Worm (Caenorhabditis elegans) whole organism, late embryonic: Measurements from ENCODE around the gene nhr-249.

ENCODE experiments used
- C08G9.2 ChIP-seq: sonication (generic microtip); optimal IDR thresholded peaks from 2 replicates; lab custom pipeline; 2016; ENCODE audit warnings: mild to moderate bottlenecking, missing genetic modification characterization, moderate library complexity, missing compliant biosample characterization
- T23F11.4 ChIP-seq: fragments of 200-800 bp; sonication (Bioruptor generic); optimal IDR thresholded peaks from 2 replicates; lab custom pipeline; 2018; ENCODE audit warnings: mild to moderate bottlenecking, missing genetic modification characterization, missing compliant biosample characterization
- ama-1 ChIP-seq: fragments of 150-350 bp; optimal IDR thresholded peaks from 2 replicates; lab custom pipeline; 2014
- ceh-14 ChIP-seq: sonication (generic microtip); optimal IDR thresholded peaks from 2 replicates; lab custom pipeline; 2016; ENCODE audit warnings: missing genotype, missing genetic modification characterization, missing compliant biosample characterization
- ceh-18 ChIP-seq: sonication (generic microtip); optimal IDR thresholded peaks from 2 replicates; lab custom pipeline; 2016; ENCODE audit warnings: missing genetic modification characterization, missing compliant biosample characterization
- ceh-2 ChIP-seq: sonication (generic microtip); optimal IDR thresholded peaks from 2 replicates; lab custom pipeline; 2016; ENCODE audit warnings: missing genotype, missing genetic modification characterization, missing compliant biosample characterization
- ceh-22 ChIP-seq: sonication (generic microtip); optimal IDR thresholded peaks from 2 replicates; lab custom pipeline; 2017; ENCODE audit warnings: missing biosample characterization, missing genetic modification characterization
- ceh-31 ChIP-seq: sonication (generic microtip); optimal IDR thresholded peaks from 2 replicates; lab custom pipeline; 2016; ENCODE audit warnings: missing genetic modification characterization, missing compliant biosample characterization
- ceh-45 ChIP-seq: fragments of 200-800 bp; sonication (Bioruptor generic); IDR thresholded peaks from 2 replicates; pipeline ENCODE4 v1.3.6; 2022; ENCODE audit warnings: missing genetic modification reagents, missing genetic modification characterization, missing compliant biosample characterization
- ceh-48 ChIP-seq: sonication (generic microtip); optimal IDR thresholded peaks from 2 replicates; lab custom pipeline; 2016; ENCODE audit warnings: missing genetic modification characterization, inconsistent platforms, missing compliant biosample characterization
- ceh-9 ChIP-seq: sonication (generic microtip); optimal IDR thresholded peaks from 2 replicates; lab custom pipeline; 2016; ENCODE audit warnings: mild to moderate bottlenecking, missing genetic modification characterization, inconsistent platforms, missing compliant biosample characterization
- che-1 ChIP-seq: sonication (generic microtip); optimal IDR thresholded peaks from 2 replicates; lab custom pipeline; 2016; ENCODE audit warnings: mild to moderate bottlenecking, missing genetic modification characterization, missing compliant biosample characterization
- dmd-4 ChIP-seq: sonication (generic microtip); optimal IDR thresholded peaks from 2 replicates; lab custom pipeline; 2016; ENCODE audit warnings: borderline replicate concordance, missing genetic modification characterization, missing compliant biosample characterization
- elt-2 ChIP-seq: sonication (generic microtip); optimal IDR thresholded peaks from 2 replicates; lab custom pipeline; 2016; ENCODE audit warnings: missing genetic modification reagents, missing genetic modification characterization, missing compliant biosample characterization
- ets-4 ChIP-seq: sonication (generic microtip); optimal IDR thresholded peaks from 2 replicates; lab custom pipeline; 2016; ENCODE audit warnings: missing genetic modification characterization, missing compliant biosample characterization
- eyg-1 ChIP-seq: sonication (generic microtip); optimal IDR thresholded peaks from 2 replicates; lab custom pipeline; 2016; ENCODE audit warnings: missing genotype, missing genetic modification characterization, missing compliant biosample characterization
- fax-1 ChIP-seq: sonication (generic microtip); optimal IDR thresholded peaks from 2 replicates; lab custom pipeline; 2016; ENCODE audit warnings: missing genotype, missing genetic modification characterization, missing compliant biosample characterization
- hlh-13 ChIP-seq: fragments of 200-800 bp; sonication (Bioruptor generic); optimal IDR thresholded peaks from 2 replicates; lab custom pipeline; 2018; ENCODE audit warnings: mild to moderate bottlenecking, missing genetic modification characterization, missing compliant biosample characterization
- hlh-15 ChIP-seq: sonication (generic microtip); optimal IDR thresholded peaks from 2 replicates; lab custom pipeline; 2016; ENCODE audit warnings: missing genetic modification characterization, missing compliant biosample characterization
- hlh-30 ChIP-seq: sonication (generic microtip); optimal IDR thresholded peaks from 2 replicates; lab custom pipeline; 2017; ENCODE audit warnings: antibody characterized with exemption, missing genetic modification characterization, missing compliant biosample characterization; ENCODE audit not compliant: insufficient read depth
- hlh-6 ChIP-seq: sonication (generic microtip); optimal IDR thresholded peaks from 2 replicates; lab custom pipeline; 2016; ENCODE audit warnings: missing genotype, missing genetic modification characterization, missing compliant biosample characterization
- hlh-8 ChIP-seq: sonication (generic microtip); optimal IDR thresholded peaks from 2 replicates; lab custom pipeline; 2016; ENCODE audit warnings: missing genotype, missing genetic modification characterization, missing compliant biosample characterization
- madf-2 ChIP-seq: sonication (generic microtip); optimal IDR thresholded peaks from 2 replicates; lab custom pipeline; 2017; ENCODE audit warnings: missing genetic modification characterization, missing compliant biosample characterization
- nfya-1 ChIP-seq: sonication (generic microtip); optimal IDR thresholded peaks from 2 replicates; lab custom pipeline; 2017; ENCODE audit warnings: missing genetic modification characterization, mild to moderate bottlenecking, missing compliant biosample characterization, antibody characterized with exemption, moderate library complexity
- nhr-11 ChIP-seq: fragments of 150-350 bp; optimal IDR thresholded peaks from 2 replicates; lab custom pipeline; 2014; ENCODE audit warnings: missing biosample characterization, missing genetic modification characterization
- nhr-232 ChIP-seq: sonication (generic microtip); optimal IDR thresholded peaks from 2 replicates; lab custom pipeline; 2016; ENCODE audit warnings: missing genetic modification characterization, missing compliant biosample characterization
- odd-2 ChIP-seq: sonication (generic microtip); optimal IDR thresholded peaks from 2 replicates; lab custom pipeline; 2017; ENCODE audit warnings: antibody characterized with exemption, mild to moderate bottlenecking, missing genetic modification characterization, missing compliant biosample characterization
- pqm-1 ChIP-seq: sonication (generic microtip); optimal IDR thresholded peaks from 2 replicates; lab custom pipeline; 2016; ENCODE audit warnings: missing genetic modification characterization, missing compliant biosample characterization
- pros-1 ChIP-seq: fragments of 150-350 bp; optimal IDR thresholded peaks from 2 replicates; lab custom pipeline; 2014; ENCODE audit warnings: missing biosample characterization, missing genetic modification reagents, missing genetic modification characterization
- ref-2 ChIP-seq: sonication (generic microtip); optimal IDR thresholded peaks from 2 replicates; lab custom pipeline; 2016; ENCODE audit warnings: missing genetic modification characterization, missing compliant biosample characterization
- rnt-1 ChIP-seq: sonication (generic microtip); optimal IDR thresholded peaks from 2 replicates; lab custom pipeline; 2016; ENCODE audit warnings: missing genetic modification characterization, missing compliant biosample characterization
- tbx-2 ChIP-seq: sonication (generic microtip); optimal IDR thresholded peaks from 2 replicates; lab custom pipeline; 2016; ENCODE audit warnings: missing genetic modification characterization, missing compliant biosample characterization
- unc-3 ChIP-seq, 2 experiments: fragments of 200-800 bp in 1 of 2; sonication (Bioruptor generic) in 1 of 2; sonication (generic microtip) in 1 of 2; conservative IDR thresholded peaks in 1 of 2; optimal IDR thresholded peaks in 1 of 2; 2 replicates each; pipeline versions ENCODE4 v1.3.6 to Lab custom; 2016 to 2022; ENCODE audit warnings: missing compliant biosample characterization in 2 of 2, missing genetic modification characterization in 2 of 2, missing genetic modification reagents in 1 of 2
- unc-42 ChIP-seq: sonication (generic microtip); optimal IDR thresholded peaks from 2 replicates; lab custom pipeline; 2016; ENCODE audit warnings: missing genotype, missing genetic modification characterization, missing compliant biosample characterization
- unc-55 ChIP-seq: sonication (generic microtip); optimal IDR thresholded peaks from 2 replicates; lab custom pipeline; 2017; ENCODE audit warnings: missing biosample characterization, missing genetic modification reagents, missing genetic modification characterization
- ztf-16 ChIP-seq: sonication (generic microtip); optimal IDR thresholded peaks from 2 replicates; lab custom pipeline; 2017; ENCODE audit warnings: missing genetic modification characterization, missing compliant biosample characterization

nhr-249 gene

DNA sequence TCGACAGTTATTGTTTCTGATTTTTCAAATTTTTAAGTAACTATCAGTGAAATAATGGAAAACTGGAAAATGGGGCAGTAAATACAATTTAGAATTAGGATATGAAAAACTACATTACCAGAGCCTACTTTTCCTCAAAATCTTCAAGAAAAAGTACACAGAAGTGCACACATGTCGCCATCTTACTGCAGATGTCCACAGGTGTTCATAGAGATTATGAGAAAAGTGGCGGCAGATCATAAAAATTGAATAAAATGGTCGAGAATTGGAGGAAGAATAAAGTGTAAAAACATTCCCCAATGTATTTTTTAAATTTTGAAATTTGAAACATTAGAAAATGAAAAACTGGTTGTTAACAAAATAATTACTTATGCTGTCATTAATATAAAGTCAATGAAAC, 25.6 kb upstream of the nhr-249 start:
- no peak for TF ChIP-seq tbx-2 (tag; lab: Kevin White, UChicago)
- TF ChIP-seq unc-3 (GFP tag; conservative IDR thresholded peaks at IDR 0.05; lab: Robert Waterston, UW): no peak
- TF ChIP-seq unc-3 (tag; optimal IDR thresholded peaks at IDR 0.05; lab: Kevin White, UChicago): no peak
- TF ChIP-seq ceh-31 (tag; lab: Kevin White, UChicago): no peak
- TF ChIP-seq hlh-8 (tag; lab: Kevin White, UChicago): no peak
- TF ChIP-seq ceh-18 (tag; lab: Kevin White, UChicago): no peak
- TF ChIP-seq C08G9.2 (tag; lab: Kevin White, UChicago): no peak
- TF ChIP-seq ceh-45: no peak
- no peak for TF ChIP-seq hlh-30 (tag; lab: Kevin White, UChicago)
- no peak for TF ChIP-seq ref-2 (tag; lab: Kevin White, UChicago)
- no peak for TF ChIP-seq ceh-22 (tag; lab: Kevin White, UChicago)
- no peak for TF ChIP-seq T23F11.4 (GFP tag; lab: Kevin White, UChicago)
- TF ChIP-seq fax-1: no peak
- no peak for TF ChIP-seq elt-2
- no peak for TF ChIP-seq ceh-9 (tag; lab: Kevin White, UChicago)
- no peak for TF ChIP-seq ceh-48
- no peak for TF ChIP-seq madf-2 (tag; lab: Kevin White, UChicago)
- no peak for TF ChIP-seq hlh-15
- TF ChIP-seq rnt-1: no peak

- TF ChIP-seq unc-55 (GFP tag; lab: Kevin White, UChicago) (peak; percentile 74), pros-1 (tag; lab: Kevin White, UChicago) (no peak), eyg-1 (no peak), ceh-14 (tag; lab: Kevin White, UChicago) (no peak), hlh-15 (no peak), pqm-1 (tag; lab: Kevin White, UChicago) (no peak), nhr-232 (tag; lab: Kevin White, UChicago) (no peak)
Observed at ce11 chrIV:6991070-6991469, 18.7 kb upstream of the nhr-249 start.

DNA sequence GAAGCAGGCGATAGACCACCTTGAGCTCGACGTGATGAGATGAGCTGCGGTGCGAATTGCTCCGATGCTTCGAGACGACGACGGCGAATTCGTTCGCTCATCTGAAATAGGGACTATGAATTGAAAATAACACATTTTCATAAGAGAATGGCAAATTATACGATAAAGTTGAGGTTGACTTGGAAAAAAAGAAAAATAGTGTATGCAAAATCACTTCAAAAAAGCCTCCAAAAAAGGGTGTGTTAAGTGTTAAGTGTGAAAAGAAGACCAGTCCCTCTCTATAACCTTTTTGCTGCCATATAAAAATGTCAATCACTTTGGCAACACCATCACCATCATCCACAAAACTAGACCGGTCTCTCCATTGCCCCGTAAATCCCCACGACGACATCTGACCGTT, 14.5 kb upstream of the nhr-249 start, which contains the start of gene prkl-1:
prkl-1 (minus strand) TSS at position 101 of the 400 bp plus-strand sequence.
- no peak for TF ChIP-seq odd-2 (tag; lab: Kevin White, UChicago)
- TF ChIP-seq unc-42: no peak
- no peak for TF ChIP-seq ets-4 (tag; lab: Kevin White, UChicago)
- TF ChIP-seq nhr-11: no peak
- no peak for TF ChIP-seq hlh-13 (GFP tag; lab: Kevin White, UChicago)
- no peak for TF ChIP-seq che-1
- TF ChIP-seq ref-2 (tag; lab: Kevin White, UChicago): no peak
- TF ChIP-seq ceh-2: no peak
- TF ChIP-seq ceh-22 (tag; lab: Kevin White, UChicago): no peak
- no peak for TF ChIP-seq ama-1 (lab: Kevin White, UChicago)
- TF ChIP-seq tbx-2 (tag; lab: Kevin White, UChicago): no peak
- TF ChIP-seq dmd-4: no peak
- no peak for TF ChIP-seq ztf-16 (tag; lab: Kevin White, UChicago)
- no peak for TF ChIP-seq nhr-232 (tag; lab: Kevin White, UChicago)
- no peak for TF ChIP-seq hlh-6
- TF ChIP-seq nfya-1 (tag; lab: Kevin White, UChicago): no peak
- no peak for TF ChIP-seq ceh-18 (tag; lab: Kevin White, UChicago)
- TF ChIP-seq unc-3 (GFP tag; conservative IDR thresholded peaks at IDR 0.05; lab: Robert Waterston, UW): no peak
- TF ChIP-seq unc-3 (tag; optimal IDR thresholded peaks at IDR 0.05; lab: Kevin White, UChicago): no peak
